Worm (Caenorhabditis elegans) whole organism, L1 larva: Measurements from ENCODE around the gene lgc-6.

Experiments used
- C04F5.9 ChIP-seq: sonication (generic microtip); optimal IDR thresholded peaks from 2 replicates; lab custom pipeline; 2016; ENCODE audit warnings: missing genetic modification characterization, missing compliant biosample characterization
- C34B4.2 ChIP-seq: sonication (generic microtip); optimal IDR thresholded peaks from 2 replicates; lab custom pipeline; 2017; ENCODE audit warnings: mild to moderate bottlenecking, missing genetic modification characterization, missing compliant biosample characterization
- Y116A8C.19 ChIP-seq: sonication (generic microtip); optimal IDR thresholded peaks from 2 replicates; lab custom pipeline; 2016; ENCODE audit warnings: missing compliant biosample characterization, missing genetic modification characterization, borderline replicate concordance
- aha-1 ChIP-seq: fragments of 150-350 bp; optimal IDR thresholded peaks from 2 replicates; lab custom pipeline; 2014; ENCODE audit warnings: missing biosample characterization, missing genetic modification characterization
- aly-2 ChIP-seq: fragments of 150-350 bp; optimal IDR thresholded peaks from 2 replicates; lab custom pipeline; 2014; ENCODE audit warnings: missing biosample characterization, missing genetic modification characterization
- ama-1 ChIP-seq: fragments of 150-350 bp; optimal IDR thresholded peaks from 2 replicates; lab custom pipeline; 2014
- blmp-1 ChIP-seq: fragments of 150-350 bp; optimal IDR thresholded peaks from 2 replicates; lab custom pipeline; 2014; ENCODE audit warnings: missing biosample characterization, missing genetic modification characterization
- ceh-63 ChIP-seq: fragments of 200-800 bp; sonication (Bioruptor generic); optimal IDR thresholded peaks from 2 replicates; lab custom pipeline; 2018; ENCODE audit warnings: mild to moderate bottlenecking, missing genetic modification characterization, missing compliant biosample characterization
- ceh-8 ChIP-seq: fragments of 200-800 bp; sonication (Bioruptor generic); optimal IDR thresholded peaks from 2 replicates; lab custom pipeline; 2018; ENCODE audit warnings: mild to moderate bottlenecking, missing genetic modification characterization, moderate library complexity, missing compliant biosample characterization
- ceh-88 ChIP-seq: fragments of 200-800 bp; sonication (Bioruptor generic); IDR thresholded peaks from 2 replicates; pipeline ENCODE4 v1.3.6; 2022; ENCODE audit warnings: missing genetic modification characterization, missing compliant biosample characterization
- ceh-90 ChIP-seq: sonication (generic microtip); optimal IDR thresholded peaks from 2 replicates; lab custom pipeline; 2016; ENCODE audit warnings: missing genetic modification characterization, missing compliant biosample characterization
- ces-1 ChIP-seq: fragments of 150-350 bp; optimal IDR thresholded peaks from 2 replicates; lab custom pipeline; 2014; ENCODE audit warnings: missing biosample characterization, missing genetic modification reagents, missing genetic modification characterization
- dpl-1 ChIP-seq, 3 experiments: fragments of 150-350 bp in 2 of 3; sonication (generic microtip) in 1 of 3; optimal IDR thresholded peaks; 2 replicates each; lab custom pipeline; 2014 to 2017; ENCODE audit warnings: missing biosample characterization in 3 of 3, missing genetic modification characterization in 3 of 3, missing genetic modification reagents in 3 of 3
- efl-1 ChIP-seq, 4 experiments: fragments of 150-350 bp; optimal IDR thresholded peaks in 3 of 4; peaks in 1 of 4; 1 replicate in 1 of 4; 2 replicates in 3 of 4; lab custom pipeline; 2014; ENCODE audit warnings: missing biosample characterization in 2 of 4, missing genetic modification characterization in 2 of 4, missing genetic modification reagents in 2 of 4
- efl-3 ChIP-seq: fragments of 200-800 bp; sonication (Bioruptor generic); optimal IDR thresholded peaks from 2 replicates; lab custom pipeline; 2018; ENCODE audit warnings: mild to moderate bottlenecking, missing genetic modification characterization, missing compliant biosample characterization
- elt-2 ChIP-seq: sonication (generic microtip); optimal IDR thresholded peaks from 2 replicates; lab custom pipeline; 2016; ENCODE audit warnings: missing genetic modification characterization, mild to moderate bottlenecking, inconsistent platforms, missing compliant biosample characterization, missing genetic modification reagents
- fkh-10 ChIP-seq: sonication (generic microtip); optimal IDR thresholded peaks from 2 replicates; lab custom pipeline; 2017; ENCODE audit warnings: missing biosample characterization, missing genetic modification reagents, missing genetic modification characterization
- fos-1 ChIP-seq: fragments of 150-350 bp; optimal IDR thresholded peaks from 2 replicates; lab custom pipeline; 2014; ENCODE audit warnings: missing biosample characterization, missing genetic modification characterization
- grh-1 ChIP-seq: fragments of 200-800 bp; sonication (Bioruptor generic); IDR thresholded peaks from 2 replicates; pipeline ENCODE4 v1.3.6; 2022; ENCODE audit warnings: missing genetic modification reagents, missing genetic modification characterization, missing compliant biosample characterization
- hlh-17 ChIP-seq: fragments of 200-800 bp; sonication (Bioruptor generic); optimal IDR thresholded peaks from 2 replicates; lab custom pipeline; 2018; ENCODE audit warnings: missing genetic modification characterization, mild to moderate bottlenecking, missing compliant biosample characterization, moderate library complexity, borderline replicate concordance
- hpl-2 ChIP-seq: fragments of 150-350 bp; optimal IDR thresholded peaks from 2 replicates; lab custom pipeline; 2014; ENCODE audit warnings: missing biosample characterization, missing genetic modification reagents, missing genetic modification characterization
- jun-1 ChIP-seq: fragments of 150-350 bp; optimal IDR thresholded peaks from 2 replicates; lab custom pipeline; 2014; ENCODE audit warnings: missing biosample characterization, missing genetic modification reagents, missing genetic modification characterization
- lin-14 ChIP-seq: fragments of 200-800 bp; sonication (Bioruptor generic); optimal IDR thresholded peaks from 2 replicates; lab custom pipeline; 2018; ENCODE audit warnings: mild to moderate bottlenecking, missing genetic modification characterization, moderate library complexity, missing compliant biosample characterization
- lin-35 ChIP-seq, 2 experiments: fragments of 150-350 bp; optimal IDR thresholded peaks; 2 replicates each; lab custom pipeline; 2014; ENCODE audit warnings: missing biosample characterization in 2 of 2, missing genetic modification characterization in 2 of 2, missing genetic modification reagents in 2 of 2
- lin-39 ChIP-seq: fragments of 150-350 bp; optimal IDR thresholded peaks from 2 replicates; lab custom pipeline; 2014; ENCODE audit warnings: missing biosample characterization, missing genetic modification reagents, missing genetic modification characterization
- lir-3 ChIP-seq: sonication (generic microtip); optimal IDR thresholded peaks from 2 replicates; lab custom pipeline; 2016; ENCODE audit warnings: mild to moderate bottlenecking, missing genetic modification characterization, moderate library complexity, missing compliant biosample characterization; ENCODE audit not compliant: poor library complexity
- lsy-2 ChIP-seq, 2 experiments: fragments of 150-350 bp; optimal IDR thresholded peaks; 2 replicates each; lab custom pipeline; 2014; ENCODE audit warnings: missing biosample characterization in 2 of 2, missing genetic modification characterization in 2 of 2
- mef-2 ChIP-seq: fragments of 150-350 bp; optimal IDR thresholded peaks from 2 replicates; lab custom pipeline; 2014; ENCODE audit warnings: missing biosample characterization, missing genetic modification characterization
- mep-1 ChIP-seq: fragments of 150-350 bp; optimal IDR thresholded peaks from 2 replicates; lab custom pipeline; 2014; ENCODE audit warnings: missing biosample characterization, missing genetic modification characterization
- nhr-11 ChIP-seq: fragments of 150-350 bp; optimal IDR thresholded peaks from 2 replicates; lab custom pipeline; 2014; ENCODE audit warnings: missing biosample characterization, missing genetic modification characterization
- nhr-19 ChIP-seq: fragments of 200-800 bp; sonication (Bioruptor generic); conservative IDR thresholded peaks from 2 replicates; pipeline ENCODE4 v1.3.6; 2022; ENCODE audit warnings: missing genetic modification characterization, missing compliant biosample characterization
- nhr-20 ChIP-seq: sonication (generic microtip); optimal IDR thresholded peaks from 2 replicates; lab custom pipeline; 2016; ENCODE audit warnings: mild to moderate bottlenecking, missing genetic modification characterization, missing compliant biosample characterization
- nhr-28 ChIP-seq: fragments of 150-350 bp; optimal IDR thresholded peaks from 2 replicates; lab custom pipeline; 2014; ENCODE audit warnings: missing biosample characterization, missing genetic modification characterization
- nhr-47 ChIP-seq: sonication (generic microtip); optimal IDR thresholded peaks from 2 replicates; lab custom pipeline; 2016; ENCODE audit warnings: mild to moderate bottlenecking, missing genetic modification characterization, moderate library complexity, missing compliant biosample characterization
- nhr-71 ChIP-seq: sonication (generic microtip); optimal IDR thresholded peaks from 2 replicates; lab custom pipeline; 2016; ENCODE audit warnings: mild to moderate bottlenecking, missing genetic modification characterization, moderate library complexity, missing compliant biosample characterization
- nhr-76 ChIP-seq: sonication (generic microtip); optimal IDR thresholded peaks from 2 replicates; lab custom pipeline; 2017; ENCODE audit warnings: missing biosample characterization, missing genetic modification characterization
- nhr-84 ChIP-seq: sonication (generic microtip); optimal IDR thresholded peaks from 2 replicates; lab custom pipeline; 2017; ENCODE audit warnings: missing biosample characterization, missing genetic modification characterization
- nhr-85 ChIP-seq: sonication (generic microtip); peaks from one replicate; lab custom pipeline; 2016; ENCODE audit warnings: missing genetic modification characterization, inconsistent platforms, missing compliant biosample characterization
- nhr-90 ChIP-seq: sonication (generic microtip); optimal IDR thresholded peaks from 2 replicates; lab custom pipeline; 2016; ENCODE audit warnings: mild to moderate bottlenecking, missing genetic modification characterization, missing compliant biosample characterization; ENCODE audit not compliant: poor library complexity
- pax-3 ChIP-seq: fragments of 200-800 bp; sonication (Bioruptor generic); optimal IDR thresholded peaks from 2 replicates; lab custom pipeline; 2018; ENCODE audit warnings: mild to moderate bottlenecking, missing genetic modification characterization, moderate library complexity, missing compliant biosample characterization
- pqm-1 ChIP-seq: sonication (generic microtip); optimal IDR thresholded peaks from 3 replicates; lab custom pipeline; 2017; ENCODE audit warnings: missing biosample characterization, missing genetic modification characterization
- snpc-4 ChIP-seq: fragments of 150-350 bp; optimal IDR thresholded peaks from 2 replicates; lab custom pipeline; 2014; ENCODE audit warnings: missing biosample characterization, missing genetic modification characterization
- snu-23 ChIP-seq: sonication (generic microtip); optimal IDR thresholded peaks from 2 replicates; lab custom pipeline; 2016; ENCODE audit warnings: missing genetic modification characterization, missing compliant biosample characterization
- sox-4 ChIP-seq: sonication (generic microtip); optimal IDR thresholded peaks from 2 replicates; lab custom pipeline; 2016; ENCODE audit warnings: missing genetic modification characterization, missing compliant biosample characterization
- sup-37 ChIP-seq: fragments of 200-800 bp; sonication (Bioruptor generic); optimal IDR thresholded peaks from 2 replicates; lab custom pipeline; 2018; ENCODE audit warnings: mild to moderate bottlenecking, missing genetic modification characterization, missing compliant biosample characterization
- tbx-2 ChIP-seq: sonication (generic microtip); optimal IDR thresholded peaks from 2 replicates; lab custom pipeline; 2016; ENCODE audit warnings: missing genetic modification characterization, missing compliant biosample characterization
- unc-62 ChIP-seq: fragments of 150-350 bp; optimal IDR thresholded peaks from 2 replicates; lab custom pipeline; 2014; ENCODE audit warnings: missing biosample characterization, missing genetic modification reagents, missing genetic modification characterization
- zag-1 ChIP-seq: fragments of 150-350 bp; optimal IDR thresholded peaks from 2 replicates; lab custom pipeline; 2014; ENCODE audit warnings: missing biosample characterization, missing genetic modification characterization
- zip-4 ChIP-seq: fragments of 200-800 bp; sonication (Bioruptor generic); optimal IDR thresholded peaks from 2 replicates; lab custom pipeline; 2018; ENCODE audit warnings: mild to moderate bottlenecking, missing genetic modification characterization, moderate library complexity, missing compliant biosample characterization
- ztf-11 ChIP-seq, 2 experiments: sonication (generic microtip); optimal IDR thresholded peaks; 2 replicates each; lab custom pipeline; 2016 to 2017; ENCODE audit warnings: missing genetic modification characterization in 2 of 2, missing biosample characterization in 1 of 2, missing compliant biosample characterization in 1 of 2
- ztf-4 ChIP-seq: fragments of 150-350 bp; optimal IDR thresholded peaks from 2 replicates; lab custom pipeline; 2014; ENCODE audit warnings: missing biosample characterization, missing genetic modification characterization

Gene lgc-6

ce11 chrIV:8333988-8334863 is 5.5 kb upstream of the lgc-6 start, which contains the start of gene his-32:
Gene his-32 (plus strand): TSS chrIV:8334305.
- no peak for TF ChIP-seq mef-2 (tag; lab: Kevin White, UChicago)
- TF ChIP-seq C04F5.9 (tag; lab: Kevin White, UChicago), result no peak
- peak in 1 of 2 experiments; percentile 71 for TF ChIP-seq lsy-2 (tag; optimal IDR thresholded peaks at IDR 0.05; lab: Kevin White, UChicago)
- TF ChIP-seq C34B4.2 (tag; lab: Kevin White, UChicago), result no peak
- TF ChIP-seq ama-1 (lab: Kevin White, UChicago), result no peak
- TF ChIP-seq elt-2 (tag; lab: Kevin White, UChicago), result no peak
- TF ChIP-seq sup-37, result no peak
- no peak for TF ChIP-seq ceh-90 (tag; lab: Kevin White, UChicago)
- peak; percentile 59 for TF ChIP-seq nhr-90 (tag; lab: Kevin White, UChicago)
- TF ChIP-seq nhr-84 (tag; lab: Kevin White, UChicago), result no peak
- peak; percentile 18 to 43 for TF ChIP-seq efl-1 (optimal IDR thresholded peaks at IDR 0.05; lab: Kevin White, UChicago)
- peak in 1 of 2 experiments; percentile 89 for TF ChIP-seq efl-1 (GFP tag; optimal IDR thresholded peaks at IDR 0.05 in 1 of 2; lab: Kevin White, UChicago)
- no peak for TF ChIP-seq hpl-2 (GFP tag; lab: Kevin White, UChicago)
- TF ChIP-seq lin-39 (tag; lab: Kevin White, UChicago), result peak; percentile 74
- peak; percentile 72 for TF ChIP-seq ztf-4 (tag; lab: Kevin White, UChicago)
- TF ChIP-seq nhr-71 (tag; lab: Kevin White, UChicago), result peak; percentile 69
- peak; percentile 16; the same call in 1 of the 2 replicates for TF ChIP-seq nhr-19 (GFP tag; lab: Robert Waterston, UW)
- peak; percentile 60 to 97 for TF ChIP-seq ztf-11 (tag; optimal IDR thresholded peaks at IDR 0.05; lab: Kevin White, UChicago)
- no peak for TF ChIP-seq aly-2 (tag; lab: Kevin White, UChicago)
- no peak for TF ChIP-seq zag-1 (tag; lab: Kevin White, UChicago)
- TF ChIP-seq snpc-4 (tag; lab: Kevin White, UChicago), result no peak
- peak; percentile 59 for TF ChIP-seq nhr-20
- peak; percentile 65 for TF ChIP-seq blmp-1 (tag; lab: Kevin White, UChicago)
- TF ChIP-seq efl-3 (GFP tag; lab: Kevin White, UChicago), result peak; percentile 82
- TF ChIP-seq mep-1 (tag; lab: Kevin White, UChicago), result peak; percentile 80
- TF ChIP-seq hlh-17, result no peak
- peak; percentile 75 for TF ChIP-seq lin-14 (GFP tag; lab: Kevin White, UChicago)
- no peak for TF ChIP-seq fos-1 (tag; lab: Kevin White, UChicago)
- no peak for TF ChIP-seq ceh-63
- TF ChIP-seq fkh-10 (GFP tag; lab: Kevin White, UChicago), result no peak
- no peak for TF ChIP-seq zip-4
- TF ChIP-seq Y116A8C.19 (tag; lab: Kevin White, UChicago), result no peak
- peak; percentile 62 for TF ChIP-seq nhr-47 (tag; lab: Kevin White, UChicago)
- no peak for TF ChIP-seq jun-1 (tag; lab: Kevin White, UChicago)
- TF ChIP-seq pqm-1 (tag; lab: Kevin White, UChicago), result no peak
- TF ChIP-seq ceh-88 (GFP tag; lab: Robert Waterston, UW), result no peak
- TF ChIP-seq ceh-8 (GFP tag; lab: Kevin White, UChicago), result no peak
- peak; percentile 81 for TF ChIP-seq nhr-85 (tag; lab: Kevin White, UChicago)
- no peak for TF ChIP-seq ces-1
- TF ChIP-seq lin-35 (GFP tag; optimal IDR thresholded peaks at IDR 0.05; lab: Kevin White, UChicago), result peak in 1 of 2 experiments; percentile 18
- peak; percentile 56 for TF ChIP-seq lir-3 (tag; lab: Kevin White, UChicago)
- TF ChIP-seq nhr-28 (tag; lab: Kevin White, UChicago), result no peak
- TF ChIP-seq nhr-11 (tag; lab: Kevin White, UChicago), result no peak
- no peak for TF ChIP-seq unc-62 (GFP tag; lab: Kevin White, UChicago)
- peak; percentile 68 for TF ChIP-seq snu-23 (GFP tag; lab: Kevin White, UChicago)
- TF ChIP-seq tbx-2 (tag; lab: Kevin White, UChicago), result peak; percentile 38
- TF ChIP-seq pax-3 (tag; lab: Kevin White, UChicago), result no peak
- peak in 2 of 3 experiments; percentile 1 to 34 for TF ChIP-seq dpl-1 (GFP tag; optimal IDR thresholded peaks at IDR 0.05; lab: Kevin White, UChicago)
- no peak for TF ChIP-seq aha-1
- no peak for TF ChIP-seq nhr-76 (tag; lab: Kevin White, UChicago)
- no peak for TF ChIP-seq sox-4 (tag; lab: Kevin White, UChicago)
- TF ChIP-seq grh-1 (GFP tag; lab: Robert Waterston, UW), result peak; percentile 21; the same call in 1 of the 2 replicates
